Worm (Caenorhabditis elegans) whole organism, late embryonic: ENCODE results near the gene jmjd-1.1.

Experiments used
- C08G9.2 ChIP-seq: sonication (generic microtip); optimal IDR thresholded peaks from 2 replicates; lab custom pipeline; 2016; ENCODE audit warnings: mild to moderate bottlenecking, missing genetic modification characterization, moderate library complexity, missing compliant biosample characterization
- ceh-14 ChIP-seq: sonication (generic microtip); optimal IDR thresholded peaks from 2 replicates; lab custom pipeline; 2016; ENCODE audit warnings: missing genotype, missing genetic modification characterization, missing compliant biosample characterization
- ceh-48 ChIP-seq: sonication (generic microtip); optimal IDR thresholded peaks from 2 replicates; lab custom pipeline; 2016; ENCODE audit warnings: missing genetic modification characterization, inconsistent platforms, missing compliant biosample characterization
- fkh-10 ChIP-seq: fragments of 150-350 bp; optimal IDR thresholded peaks from 2 replicates; lab custom pipeline; 2014; ENCODE audit warnings: missing biosample characterization, missing genetic modification reagents, missing genetic modification characterization
- mec-3 ChIP-seq: sonication (generic microtip); optimal IDR thresholded peaks from 2 replicates; lab custom pipeline; 2016; ENCODE audit warnings: borderline replicate concordance, missing genetic modification characterization, missing compliant biosample characterization
- npax-4 ChIP-seq: sonication (generic microtip); optimal IDR thresholded peaks from 2 replicates; lab custom pipeline; 2016; ENCODE audit warnings: missing genetic modification characterization, missing compliant biosample characterization
- pag-3 ChIP-seq: sonication (generic microtip); optimal IDR thresholded peaks from 2 replicates; lab custom pipeline; 2016; ENCODE audit warnings: missing compliant biosample characterization, missing genetic modification characterization, borderline replicate concordance
- pha-2 ChIP-seq: sonication (generic microtip); optimal IDR thresholded peaks from 2 replicates; lab custom pipeline; 2017; ENCODE audit warnings: mild to moderate bottlenecking, missing genetic modification characterization, missing compliant biosample characterization

- no peak for TF ChIP-seq pha-2
- TF ChIP-seq ceh-14 (tag; lab: Kevin White, UChicago): no peak
- no peak for TF ChIP-seq ceh-48
- no peak for TF ChIP-seq fkh-10 (GFP tag; lab: Kevin White, UChicago)
- TF ChIP-seq pag-3 (tag; lab: Kevin White, UChicago): no peak
- TF ChIP-seq npax-4 (tag; lab: Kevin White, UChicago): no peak
- TF ChIP-seq mec-3 (tag; lab: Kevin White, UChicago): no peak
- TF ChIP-seq C08G9.2 (tag; lab: Kevin White, UChicago): no peak
These were observed 4.1 kb downstream of the jmjd-1.1 start, which contains the start of gene F43G6.7 for ce11 chrII:11810436-11810835.
